Fruit fly (Drosophila melanogaster): Measurements from ENCODE around the gene CG42717.

Gene CG42717

DNA sequence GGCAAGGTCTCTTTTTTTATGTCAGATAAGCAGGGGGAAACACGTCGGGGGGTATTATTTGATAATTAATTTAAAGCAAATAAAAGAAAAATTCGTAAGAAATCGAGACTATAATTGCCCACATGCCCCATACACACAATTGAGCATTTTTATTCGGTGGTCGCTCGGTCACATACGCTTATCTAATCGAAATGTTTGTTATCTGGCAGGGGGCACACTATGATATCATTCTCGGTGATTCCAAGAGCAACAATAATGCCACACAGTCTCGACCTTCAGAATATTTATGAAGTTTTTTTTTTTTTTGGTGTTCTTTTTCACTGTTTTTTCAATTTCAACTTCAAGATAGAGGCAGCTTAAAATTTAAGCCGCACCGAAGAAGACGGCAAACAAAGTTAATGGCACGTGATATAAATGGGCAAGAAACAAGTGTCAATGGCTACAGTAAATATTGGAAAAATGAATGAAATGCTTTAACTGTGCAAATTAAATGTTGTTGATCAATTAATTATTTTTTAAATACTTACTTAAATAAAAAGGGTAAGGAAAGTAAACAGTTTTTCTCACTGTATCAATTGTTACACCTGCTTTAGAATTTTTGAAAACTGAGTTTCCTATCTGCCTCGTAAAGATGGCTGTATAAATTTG lies 33.5 kb downstream of the CG42717 start (continued):
- peak; percentile 53 for TF ChIP-seq Fer3 (tag; optimal IDR thresholded peaks at IDR 0.05)
- TF ChIP-seq C15 (GFP tag; IDR thresholded peaks at IDR 0.05) = 0 out of 3 replicates have a peak, but pooled peaks have one; percentile 51
- TF ChIP-seq CG12299 (tag; optimal IDR thresholded peaks at IDR 0.05) = no peak
- no peak for TF ChIP-seq org-1 (GFP tag; optimal IDR thresholded peaks at IDR 0.05)
- no peak for TF ChIP-seq Dfd (GFP tag; optimal IDR thresholded peaks at IDR 0.05)
- TF ChIP-seq otp (GFP tag; IDR thresholded peaks at IDR 0.05) = no peak
- no peak for TF ChIP-seq CG3065 (GFP tag; optimal IDR thresholded peaks at IDR 0.05)
- peak; percentile 41 for TF ChIP-seq CG18476 (GFP tag; optimal IDR thresholded peaks at IDR 0.05)
- TF ChIP-seq CG12219 (GFP tag; optimal IDR thresholded peaks at IDR 0.05) = peak; percentile 28
- no peak for TF ChIP-seq CG15696 (tag; optimal IDR thresholded peaks at IDR 0.05)
- TF ChIP-seq Max (GFP tag; optimal IDR thresholded peaks at IDR 0.05) = no peak
- TF ChIP-seq CG2199 (GFP tag; IDR thresholded peaks at IDR 0.05) = 0 out of 3 replicates have a peak, but pooled peaks have one; percentile 24
- peak; percentile 70 for TF ChIP-seq CG7987 (GFP tag; optimal IDR thresholded peaks at IDR 0.05)
- TF ChIP-seq shn (GFP tag; optimal IDR thresholded peaks at IDR 0.05) = no peak
- peak; percentile 46 for TF ChIP-seq CG8281 (tag; optimal IDR thresholded peaks at IDR 0.05)
- TF ChIP-seq Dad (GFP tag; optimal IDR thresholded peaks at IDR 0.05) = no peak
- no peak for TF ChIP-seq CG3726 (GFP tag; IDR thresholded peaks at IDR 0.05)
- no peak for TF ChIP-seq dm (GFP tag; optimal IDR thresholded peaks at IDR 0.05)
- no peak for TF ChIP-seq CG2202 (tag; optimal IDR thresholded peaks at IDR 0.05)
- peak; percentile 55 for TF ChIP-seq CG7839 (tag; optimal IDR thresholded peaks at IDR 0.05)
- no peak for TF ChIP-seq btn (GFP tag; optimal IDR thresholded peaks at IDR 0.05)
- TF ChIP-seq luna (GFP tag; optimal IDR thresholded peaks at IDR 0.05) = no peak
- TF ChIP-seq CG14014 (GFP tag; IDR thresholded peaks at IDR 0.05) = peak; percentile 65
- peak; percentile 50 for TF ChIP-seq Hmr (GFP tag; optimal IDR thresholded peaks at IDR 0.05)
- no peak for TF ChIP-seq stc (GFP tag; IDR thresholded peaks at IDR 0.05)
- TF ChIP-seq cas (GFP tag; IDR thresholded peaks at IDR 0.05) = no peak
- TF ChIP-seq gro (GFP tag; optimal IDR thresholded peaks at IDR 0.05) = no peak
- no peak for TF ChIP-seq CG9932 (GFP tag; IDR thresholded peaks at IDR 0.05)
- TF ChIP-seq CG12071 (GFP tag; optimal IDR thresholded peaks at IDR 0.05) = peak; percentile 14
- no peak for TF ChIP-seq dati (GFP tag; IDR thresholded peaks at IDR 0.05)
- no peak for TF ChIP-seq B-H2 (GFP tag; optimal IDR thresholded peaks at IDR 0.05)
- TF ChIP-seq PHDP (tag; optimal IDR thresholded peaks at IDR 0.05) = peak; percentile 63
- TF ChIP-seq aop (GFP tag; IDR thresholded peaks at IDR 0.05) = no peak
- no peak for TF ChIP-seq kay (GFP tag; optimal IDR thresholded peaks at IDR 0.05)
- no peak for TF ChIP-seq CG5953 (GFP tag; IDR thresholded peaks at IDR 0.05)
- TF ChIP-seq CG7357 (GFP tag; IDR thresholded peaks at IDR 0.05) = no peak
- peak; percentile 47 for TF ChIP-seq pros (GFP tag; optimal IDR thresholded peaks at IDR 0.05)
- TF ChIP-seq caup (GFP tag; optimal IDR thresholded peaks at IDR 0.05; ENCODE audit: severe bottlenecking) = peak; percentile 64
- TF ChIP-seq Hr51 (GFP tag; optimal IDR thresholded peaks at IDR 0.05) = peak; percentile 49 to 65
- no peak for TF ChIP-seq tin (GFP tag; optimal IDR thresholded peaks at IDR 0.05)
- TF ChIP-seq CG4328 (GFP tag; optimal IDR thresholded peaks at IDR 0.05) = peak; percentile 20
- TF ChIP-seq Sox102F (GFP tag; optimal IDR thresholded peaks at IDR 0.05) = peak; percentile 39
- TF ChIP-seq hth (optimal IDR thresholded peaks at IDR 0.05) = no peak
- TF ChIP-seq CG3847 (GFP tag; IDR thresholded peaks at IDR 0.05) = no peak; the same call in 1 of the 2 replicates
- TF ChIP-seq hb (GFP tag; IDR thresholded peaks at IDR 0.05; ENCODE audit: partially characterized antibody) = no peak
- no peak for TF ChIP-seq da (GFP tag; optimal IDR thresholded peaks at IDR 0.05)
- no peak for TF ChIP-seq CG16815 (GFP tag; optimal IDR thresholded peaks at IDR 0.05)
- peak; percentile 50 for TF ChIP-seq CG12391 (tag; optimal IDR thresholded peaks at IDR 0.05)
- TF ChIP-seq sens-2 (GFP tag; IDR thresholded peaks at IDR 0.05) = no peak
- peak; percentile 24 for TF ChIP-seq CG5180 (GFP tag; optimal IDR thresholded peaks at IDR 0.05)
- TF ChIP-seq CG13123 (GFP tag; optimal IDR thresholded peaks at IDR 0.05) = no peak

All from whole organism, embryonic.